Worm (Caenorhabditis elegans) whole organism, young adult: ENCODE results near the gene Y73B6BL.288.

Source experiments
- B0035.1 ChIP-seq: sonication (generic microtip); optimal IDR thresholded peaks from 2 replicates; lab custom pipeline; 2016; ENCODE audit warnings: missing genetic modification characterization, mild to moderate bottlenecking, missing compliant biosample characterization, missing genotype, missing genetic modification reagents
- dpl-1 ChIP-seq: fragments of 150-350 bp; optimal IDR thresholded peaks from 2 replicates; lab custom pipeline; 2014; ENCODE audit warnings: missing biosample characterization, missing genetic modification reagents, missing genetic modification characterization
- egl-18 ChIP-seq: fragments of 200-800 bp; sonication (Bioruptor generic); IDR thresholded peaks from 2 replicates; pipeline ENCODE4 v1.3.6; 2022; ENCODE audit warnings: missing genetic modification reagents, missing genetic modification characterization, missing compliant biosample characterization
- let-607 ChIP-seq, 2 experiments: fragments of 200-800 bp in 1 of 2; sonication (Bioruptor generic) in 1 of 2; sonication (generic microtip) in 1 of 2; optimal IDR thresholded peaks; 2 replicates each; lab custom pipeline; 2016 to 2018; ENCODE audit warnings: mild to moderate bottlenecking in 2 of 2, missing compliant biosample characterization in 2 of 2, missing genetic modification characterization in 2 of 2, moderate library complexity in 2 of 2, missing genotype in 1 of 2
- lin-35 ChIP-seq, 3 experiments: fragments of 150-350 bp in 2 of 3; sonication (generic microtip) in 1 of 3; optimal IDR thresholded peaks; 2 replicates each; lab custom pipeline; 2014 to 2018; ENCODE audit warnings: missing biosample characterization in 3 of 3, missing genetic modification characterization in 3 of 3, missing genetic modification reagents in 3 of 3
- mel-28 ChIP-seq: sonication (generic microtip); optimal IDR thresholded peaks from 2 replicates; lab custom pipeline; 2016; ENCODE audit warnings: borderline replicate concordance, mild to moderate bottlenecking, missing genetic modification characterization, missing compliant biosample characterization

ce11 chrIV:6330790-6331189, 11.5 kb downstream of the Y73B6BL.288 start:
- TF ChIP-seq let-607 (tag; optimal IDR thresholded peaks at IDR 0.05; lab: Kevin White, UChicago) (no peak), B0035.1 (tag; lab: Kevin White, UChicago) (no peak), mel-28 (tag; lab: Kevin White, UChicago) (no peak), dpl-1 (no peak), egl-18 (GFP tag; lab: Robert Waterston, UW) (no peak), lin-35 (GFP tag; optimal IDR thresholded peaks at IDR 0.05; lab: Kevin White, UChicago) (no peak)
